Worm (Caenorhabditis elegans) whole organism, late embryonic: ENCODE results near the gene F12A10.6.
A peak's percentile ranks its signal among the peaks of the same experiment; 100 is the strongest.
"Not testable (repeated sequence)": the region's sequence is repeated elsewhere in the genome, so short reads cannot be mapped to it uniquely, and the experiment has no call there.

Experiments
- C08G9.2 ChIP-seq: sonication (generic microtip); optimal IDR thresholded peaks from 2 replicates; lab custom pipeline; 2016; ENCODE audit warnings: mild to moderate bottlenecking, missing genetic modification characterization, moderate library complexity, missing compliant biosample characterization
- C38D4.7 ChIP-seq: fragments of 200-800 bp; sonication (Bioruptor generic); optimal IDR thresholded peaks from 2 replicates; lab custom pipeline; 2018; ENCODE audit warnings: mild to moderate bottlenecking, missing genetic modification characterization, moderate library complexity, missing compliant biosample characterization
- F13H6.1 ChIP-seq: sonication (generic microtip); optimal IDR thresholded peaks from 2 replicates; lab custom pipeline; 2016; ENCODE audit warnings: missing genetic modification characterization, missing compliant biosample characterization
- K02D7.2 ChIP-seq: sonication (generic microtip); optimal IDR thresholded peaks from 2 replicates; lab custom pipeline; 2017; ENCODE audit warnings: mild to moderate bottlenecking, missing genetic modification characterization, missing compliant biosample characterization
- K09A11.1 ChIP-seq: sonication (generic microtip); optimal IDR thresholded peaks from 2 replicates; lab custom pipeline; 2017; ENCODE audit warnings: antibody characterized with exemption, mild to moderate bottlenecking, missing genetic modification characterization, missing compliant biosample characterization; ENCODE audit not compliant: insufficient read depth
- T23F11.4 ChIP-seq: fragments of 200-800 bp; sonication (Bioruptor generic); optimal IDR thresholded peaks from 2 replicates; lab custom pipeline; 2018; ENCODE audit warnings: mild to moderate bottlenecking, missing genetic modification characterization, missing compliant biosample characterization
- ceh-14 ChIP-seq: sonication (generic microtip); optimal IDR thresholded peaks from 2 replicates; lab custom pipeline; 2016; ENCODE audit warnings: missing genotype, missing genetic modification characterization, missing compliant biosample characterization
- ceh-18 ChIP-seq: sonication (generic microtip); optimal IDR thresholded peaks from 2 replicates; lab custom pipeline; 2016; ENCODE audit warnings: missing genetic modification characterization, missing compliant biosample characterization
- ceh-2 ChIP-seq: sonication (generic microtip); optimal IDR thresholded peaks from 2 replicates; lab custom pipeline; 2016; ENCODE audit warnings: missing genotype, missing genetic modification characterization, missing compliant biosample characterization
- ceh-22 ChIP-seq: sonication (generic microtip); optimal IDR thresholded peaks from 2 replicates; lab custom pipeline; 2017; ENCODE audit warnings: missing biosample characterization, missing genetic modification characterization
- ceh-30 ChIP-seq: fragments of 150-350 bp; optimal IDR thresholded peaks from 2 replicates; lab custom pipeline; 2014; ENCODE audit warnings: missing biosample characterization, missing genetic modification characterization
- ceh-45 ChIP-seq: fragments of 200-800 bp; sonication (Bioruptor generic); IDR thresholded peaks from 2 replicates; pipeline ENCODE4 v1.3.6; 2022; ENCODE audit warnings: missing genetic modification reagents, missing genetic modification characterization, missing compliant biosample characterization
- ceh-48 ChIP-seq: sonication (generic microtip); optimal IDR thresholded peaks from 2 replicates; lab custom pipeline; 2016; ENCODE audit warnings: missing genetic modification characterization, inconsistent platforms, missing compliant biosample characterization
- che-1 ChIP-seq: sonication (generic microtip); optimal IDR thresholded peaks from 2 replicates; lab custom pipeline; 2016; ENCODE audit warnings: mild to moderate bottlenecking, missing genetic modification characterization, missing compliant biosample characterization
- dmd-4 ChIP-seq: sonication (generic microtip); optimal IDR thresholded peaks from 2 replicates; lab custom pipeline; 2016; ENCODE audit warnings: borderline replicate concordance, missing genetic modification characterization, missing compliant biosample characterization
- dve-1 ChIP-seq: sonication (generic microtip); optimal IDR thresholded peaks from 2 replicates; lab custom pipeline; 2017; ENCODE audit warnings: antibody characterized with exemption, mild to moderate bottlenecking, missing genetic modification characterization, missing compliant biosample characterization
- elt-2 ChIP-seq: sonication (generic microtip); optimal IDR thresholded peaks from 2 replicates; lab custom pipeline; 2016; ENCODE audit warnings: missing genetic modification reagents, missing genetic modification characterization, missing compliant biosample characterization
- ets-4 ChIP-seq: sonication (generic microtip); optimal IDR thresholded peaks from 2 replicates; lab custom pipeline; 2016; ENCODE audit warnings: missing genetic modification characterization, missing compliant biosample characterization
- eyg-1 ChIP-seq: sonication (generic microtip); optimal IDR thresholded peaks from 2 replicates; lab custom pipeline; 2016; ENCODE audit warnings: missing genotype, missing genetic modification characterization, missing compliant biosample characterization
- fkh-6 ChIP-seq: sonication (generic microtip); optimal IDR thresholded peaks from 2 replicates; lab custom pipeline; 2016; ENCODE audit warnings: missing genetic modification characterization, missing compliant biosample characterization
- hlh-13 ChIP-seq: fragments of 200-800 bp; sonication (Bioruptor generic); optimal IDR thresholded peaks from 2 replicates; lab custom pipeline; 2018; ENCODE audit warnings: mild to moderate bottlenecking, missing genetic modification characterization, missing compliant biosample characterization
- hlh-15 ChIP-seq: sonication (generic microtip); optimal IDR thresholded peaks from 2 replicates; lab custom pipeline; 2016; ENCODE audit warnings: missing genetic modification characterization, missing compliant biosample characterization
- hlh-30 ChIP-seq: sonication (generic microtip); optimal IDR thresholded peaks from 2 replicates; lab custom pipeline; 2017; ENCODE audit warnings: antibody characterized with exemption, missing genetic modification characterization, missing compliant biosample characterization; ENCODE audit not compliant: insufficient read depth
- hlh-6 ChIP-seq: sonication (generic microtip); optimal IDR thresholded peaks from 2 replicates; lab custom pipeline; 2016; ENCODE audit warnings: missing genotype, missing genetic modification characterization, missing compliant biosample characterization
- hlh-8 ChIP-seq: sonication (generic microtip); optimal IDR thresholded peaks from 2 replicates; lab custom pipeline; 2016; ENCODE audit warnings: missing genotype, missing genetic modification characterization, missing compliant biosample characterization
- lim-6 ChIP-seq: sonication (generic microtip); optimal IDR thresholded peaks from 2 replicates; lab custom pipeline; 2016; ENCODE audit warnings: missing genetic modification characterization, missing compliant biosample characterization
- lin-11 ChIP-seq: fragments of 200-800 bp; sonication (Bioruptor generic); optimal IDR thresholded peaks from 2 replicates; lab custom pipeline; 2018; ENCODE audit warnings: mild to moderate bottlenecking, missing genetic modification characterization, missing compliant biosample characterization
- mec-3 ChIP-seq: sonication (generic microtip); optimal IDR thresholded peaks from 2 replicates; lab custom pipeline; 2016; ENCODE audit warnings: borderline replicate concordance, missing genetic modification characterization, missing compliant biosample characterization
- nhr-11 ChIP-seq: fragments of 150-350 bp; optimal IDR thresholded peaks from 2 replicates; lab custom pipeline; 2014; ENCODE audit warnings: missing biosample characterization, missing genetic modification characterization
- nhr-232 ChIP-seq: sonication (generic microtip); optimal IDR thresholded peaks from 2 replicates; lab custom pipeline; 2016; ENCODE audit warnings: missing genetic modification characterization, missing compliant biosample characterization
- npax-4 ChIP-seq: sonication (generic microtip); optimal IDR thresholded peaks from 2 replicates; lab custom pipeline; 2016; ENCODE audit warnings: missing genetic modification characterization, missing compliant biosample characterization
- odd-2 ChIP-seq: sonication (generic microtip); optimal IDR thresholded peaks from 2 replicates; lab custom pipeline; 2017; ENCODE audit warnings: antibody characterized with exemption, mild to moderate bottlenecking, missing genetic modification characterization, missing compliant biosample characterization
- pag-3 ChIP-seq: sonication (generic microtip); optimal IDR thresholded peaks from 2 replicates; lab custom pipeline; 2016; ENCODE audit warnings: missing compliant biosample characterization, missing genetic modification characterization, borderline replicate concordance
- pat-9 ChIP-seq: fragments of 200-800 bp; sonication (Bioruptor generic); optimal IDR thresholded peaks from 2 replicates; lab custom pipeline; 2018; ENCODE audit warnings: mild to moderate bottlenecking, missing genetic modification characterization, moderate library complexity, missing compliant biosample characterization
- pha-2 ChIP-seq: sonication (generic microtip); optimal IDR thresholded peaks from 2 replicates; lab custom pipeline; 2017; ENCODE audit warnings: mild to moderate bottlenecking, missing genetic modification characterization, missing compliant biosample characterization
- pha-4 ChIP-seq: fragments of 150-350 bp; optimal IDR thresholded peaks from 2 replicates; lab custom pipeline; 2018; ENCODE audit warnings: missing biosample characterization, missing genetic modification reagents, missing genetic modification characterization
- pqm-1 ChIP-seq: sonication (generic microtip); optimal IDR thresholded peaks from 2 replicates; lab custom pipeline; 2016; ENCODE audit warnings: missing genetic modification characterization, missing compliant biosample characterization
- rnt-1 ChIP-seq: sonication (generic microtip); optimal IDR thresholded peaks from 2 replicates; lab custom pipeline; 2016; ENCODE audit warnings: missing genetic modification characterization, missing compliant biosample characterization
- sdc-2 ChIP-seq: sonication (generic microtip); optimal IDR thresholded peaks from 2 replicates; lab custom pipeline; 2016; ENCODE audit warnings: missing genotype, missing genetic modification characterization, missing compliant biosample characterization
- sox-2 ChIP-seq: fragments of 200-800 bp; sonication (Bioruptor generic); IDR thresholded peaks from 2 replicates; pipeline ENCODE4 v1.3.6; 2022; ENCODE audit warnings: missing genetic modification reagents, missing genetic modification characterization, missing compliant biosample characterization
- syd-9 ChIP-seq: sonication (generic microtip); optimal IDR thresholded peaks from 2 replicates; lab custom pipeline; 2016; ENCODE audit warnings: mild to moderate bottlenecking, missing genetic modification characterization, moderate library complexity, missing compliant biosample characterization
- tbx-2 ChIP-seq: sonication (generic microtip); optimal IDR thresholded peaks from 2 replicates; lab custom pipeline; 2016; ENCODE audit warnings: missing genetic modification characterization, missing compliant biosample characterization
- unc-3 ChIP-seq, 2 experiments: fragments of 200-800 bp in 1 of 2; sonication (Bioruptor generic) in 1 of 2; sonication (generic microtip) in 1 of 2; conservative IDR thresholded peaks in 1 of 2; optimal IDR thresholded peaks in 1 of 2; 2 replicates each; pipeline versions ENCODE4 v1.3.6 to Lab custom; 2016 to 2022; ENCODE audit warnings: missing compliant biosample characterization in 2 of 2, missing genetic modification characterization in 2 of 2, missing genetic modification reagents in 1 of 2
- unc-42 ChIP-seq: sonication (generic microtip); optimal IDR thresholded peaks from 2 replicates; lab custom pipeline; 2016; ENCODE audit warnings: missing genotype, missing genetic modification characterization, missing compliant biosample characterization
- unc-55 ChIP-seq: sonication (generic microtip); optimal IDR thresholded peaks from 2 replicates; lab custom pipeline; 2017; ENCODE audit warnings: missing biosample characterization, missing genetic modification reagents, missing genetic modification characterization

F12A10.6 gene

ce11 chrII:5543476-5544144 lies 49.3 kb upstream of the F12A10.6 start (continued):
- TF ChIP-seq dve-1 (tag; lab: Kevin White, UChicago): peak; percentile 93
- no peak for TF ChIP-seq dmd-4 (tag; lab: Kevin White, UChicago)
- peak; percentile 68 for TF ChIP-seq lin-11 (tag; lab: Kevin White, UChicago)
- peak; percentile 44 for TF ChIP-seq F13H6.1 (tag; lab: Kevin White, UChicago)
- TF ChIP-seq ceh-14 (tag; lab: Kevin White, UChicago): peak; percentile 90
- peak; percentile 77 for TF ChIP-seq K09A11.1 (tag; lab: Kevin White, UChicago)
- TF ChIP-seq syd-9: peak; percentile 65
- peak; percentile 72 for TF ChIP-seq hlh-8
- TF ChIP-seq hlh-30: peak; percentile 3
- TF ChIP-seq elt-2 (tag; lab: Kevin White, UChicago): peak; percentile 97
- peak; percentile 75 for TF ChIP-seq nhr-11
- TF ChIP-seq eyg-1 (tag; lab: Kevin White, UChicago): peak; percentile 51
- TF ChIP-seq hlh-15: peak; percentile 39
- TF ChIP-seq ceh-48 (tag; lab: Kevin White, UChicago): peak; percentile 18
- TF ChIP-seq sox-2 (GFP tag; lab: Robert Waterston, UW): peak; percentile 57
- TF ChIP-seq nhr-232 (tag; lab: Kevin White, UChicago): peak; percentile 60
- TF ChIP-seq sdc-2 (tag; lab: Kevin White, UChicago): peak; percentile 36
- TF ChIP-seq pha-2 (tag; lab: Kevin White, UChicago): peak; percentile 80
- peak; percentile 78 for TF ChIP-seq rnt-1 (tag; lab: Kevin White, UChicago)
- TF ChIP-seq unc-55: peak; percentile 48
- peak; percentile 49 for TF ChIP-seq npax-4 (tag; lab: Kevin White, UChicago)
- TF ChIP-seq pag-3 (tag; lab: Kevin White, UChicago): no peak

- TF ChIP-seq ceh-18 (tag; lab: Kevin White, UChicago) (no peak), tbx-2 (tag; lab: Kevin White, UChicago) (no peak), ceh-45 (GFP tag; lab: Robert Waterston, UW) (no peak), ceh-22 (tag; lab: Kevin White, UChicago) (no peak), F13H6.1 (tag; lab: Kevin White, UChicago) (no peak), elt-2 (tag; lab: Kevin White, UChicago) (no peak), T23F11.4 (no peak), odd-2 (no peak), ets-4 (no peak), pqm-1 (tag; lab: Kevin White, UChicago) (no peak), hlh-30 (no peak)
Measured at ce11 chrII:5541685-5542084, 47.4 kb upstream of the F12A10.6 start, which contains the start of gene C17C3.24. Gene C17C3.24 (minus strand): TSS chrII:5541785.

ce11 chrII:5540113-5540512 lies 45.8 kb upstream of the F12A10.6 start, which contains the start of gene hlh-27:
Gene hlh-27 (minus strand): TSS chrII:5540213.
- not testable (repeated sequence) for TF ChIP-seq lim-6; K09A11.1 (tag; lab: Kevin White, UChicago); hlh-15

ce11 chrII:5537524-5537923 lies 43.2 kb upstream of the F12A10.6 start, which contains the start of gene C17C3.11:
Gene C17C3.11 (plus strand): TSS chrII:5537824.
- TF ChIP-seq sox-2 (GFP tag; lab: Robert Waterston, UW) (no peak), nhr-232 (tag; lab: Kevin White, UChicago) (no peak), che-1 (no peak), pat-9 (tag; lab: Kevin White, UChicago) (no peak), hlh-6 (tag; lab: Kevin White, UChicago) (no peak), unc-3 (GFP tag; conservative IDR thresholded peaks at IDR 0.05; lab: Robert Waterston, UW) (no peak), unc-3 (tag; optimal IDR thresholded peaks at IDR 0.05; lab: Kevin White, UChicago) (no peak), mec-3 (no peak), hlh-15 (no peak), hlh-30 (no peak), ceh-2 (tag; lab: Kevin White, UChicago) (no peak), unc-42 (no peak), odd-2 (no peak), fkh-6 (no peak), hlh-13 (GFP tag; lab: Kevin White, UChicago) (no peak), pha-2 (tag; lab: Kevin White, UChicago) (no peak), K02D7.2 (tag; lab: Kevin White, UChicago) (no peak), C08G9.2 (no peak), C38D4.7 (GFP tag; lab: Kevin White, UChicago) (no peak), pha-4 (tag; lab: Kevin White, UChicago) (no peak), ceh-30 (tag; lab: Kevin White, UChicago) (no peak)
